Worm (Caenorhabditis elegans): ENCODE data around the gene vha-3.

- no peak for TF ChIP-seq fkh-4 (tag; optimal IDR thresholded peaks at IDR 0.05; ENCODE audit: borderline replicate concordance)
- TF ChIP-seq nhr-76 (tag; optimal IDR thresholded peaks at IDR 0.05), result no peak
Measured at ce11 chrIV:2307374-2307773, 8.4 kb downstream of the vha-3 start.

Data from whole organism, L1 larva.